Fruit fly (Drosophila melanogaster) ovary, adult (tissue): ENCODE data around the gene kay.

Experiments used
- CG17801 ChIP-seq: fragments of 200-800 bp; optimal IDR thresholded peaks from 2 replicates; lab custom pipeline; 2019; ENCODE audit warnings: missing biosample characterization, mild to moderate bottlenecking, missing genetic modification characterization, moderate library complexity; ENCODE audit not compliant: partially characterized antibody

The kay gene

dm6 chr3R:29834759-29835709 is 69.2 kb downstream of the kay start, which contains the start of gene Atg16:
TSS of gene Atg16 (minus strand) at chr3R:29835101.
- TF ChIP-seq CG17801 (GFP tag; lab: Kevin White, UChicago), result no peak

- TF ChIP-seq CG17801 (GFP tag; lab: Kevin White, UChicago), result no peak
Observed at dm6 chr3R:29835710-29836049, 69.9 kb downstream of the kay start, which contains the start of gene Prtl99C. TSS of gene Prtl99C (plus strand) at chr3R:29835950.

DNA sequence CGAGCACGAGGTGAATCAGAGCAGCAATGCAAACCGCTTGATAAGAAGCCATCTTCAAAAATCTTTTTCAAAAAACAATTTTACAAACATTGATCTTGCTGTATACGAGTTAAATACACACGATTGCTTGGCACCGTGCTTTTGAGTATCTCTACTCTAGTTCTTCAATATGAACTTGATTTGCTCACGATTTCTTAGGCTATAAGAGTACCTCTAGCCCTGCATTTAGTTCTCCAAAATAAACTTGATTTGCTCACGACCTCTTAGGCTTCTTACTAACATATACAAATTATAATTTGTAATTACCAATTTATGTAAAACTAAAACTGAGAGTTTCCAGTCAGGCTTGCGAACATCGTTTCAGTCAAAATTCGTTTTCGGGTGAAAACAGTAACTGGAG is 70.4 kb downstream of the kay start, which contains the start of gene CG42592:
Gene CG42592, minus strand, starts transcription at position 101 of the 400 bp plus-strand sequence.
- TF ChIP-seq CG17801 (GFP tag; lab: Kevin White, UChicago), result no peak

- TF ChIP-seq CG17801 (GFP tag; lab: Kevin White, UChicago), result no peak
Observed at dm6 chr3R:29837771-29838170, 72.0 kb downstream of the kay start.

dm6 chr3R:29838751-29839150 is 73.0 kb downstream of the kay start:
- TF ChIP-seq CG17801 (GFP tag; lab: Kevin White, UChicago), result no peak

DNA sequence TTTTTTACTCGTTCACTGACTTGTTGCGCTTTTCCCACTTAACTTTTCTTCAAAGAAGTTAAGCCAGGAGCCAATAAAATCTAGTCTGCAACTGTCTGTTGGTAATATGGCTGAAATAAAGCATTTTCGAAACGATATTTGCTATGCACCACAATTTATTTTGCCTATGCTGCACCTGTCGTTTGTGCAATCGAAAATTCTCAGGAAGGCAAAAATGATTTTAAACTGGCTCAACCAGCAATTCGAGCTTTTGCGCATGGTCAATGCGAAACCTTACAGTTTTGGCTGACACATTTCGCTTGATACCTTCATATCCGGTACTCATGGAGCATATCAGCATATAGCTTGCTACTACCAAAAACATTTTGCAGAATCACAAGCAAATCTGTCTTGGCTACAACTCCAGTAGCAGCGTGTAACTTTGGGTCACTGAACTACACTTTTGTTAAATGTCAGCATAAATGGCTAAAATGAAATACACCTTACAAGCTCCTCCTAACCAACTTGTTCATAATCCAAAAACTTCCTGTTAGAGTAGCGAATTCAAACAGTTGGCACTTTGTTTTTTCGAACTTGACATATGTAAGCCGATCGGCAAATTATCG is 74.0 kb downstream of the kay start:
- TF ChIP-seq CG17801 (GFP tag; lab: Kevin White, UChicago), result peak; percentile 3

dm6 chr3R:29841293-29841791 is 75.5 kb downstream of the kay start, which contains the start of gene Cad99C:
TSS of gene Cad99C (plus strand) at chr3R:29841657.
- TF ChIP-seq CG17801 (GFP tag; lab: Kevin White, UChicago), result no peak
